In the genomic region with DNA sequence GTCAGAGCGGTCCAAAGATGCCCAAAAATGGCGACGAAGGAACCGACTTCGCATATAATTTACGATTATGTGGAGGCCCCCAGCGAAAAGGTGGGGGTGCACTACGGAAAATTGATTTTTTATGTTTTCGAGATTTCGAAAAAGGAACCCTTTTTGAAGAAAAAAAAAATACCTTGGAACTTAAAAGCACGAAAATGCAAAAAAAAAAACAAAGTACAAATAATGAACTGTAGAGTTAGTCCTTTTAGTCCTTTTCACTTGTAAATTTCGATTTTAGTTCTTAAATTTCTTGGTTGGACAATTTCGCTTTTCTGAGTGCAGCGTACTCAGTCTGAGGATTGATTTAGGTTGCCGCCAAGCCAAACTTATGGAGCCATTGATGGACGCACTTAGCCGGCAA, we compare ENCODE assay signal across 4 fruit fly cellular contexts.
A peak's percentile ranks its signal among the peaks of the same experiment; 100 is the strongest.
TF ChIP-seq lines count a peak whose summit lies in the region.

No protein-coding gene starts in this region.

- TF ChIP-seq CTCF in whole organism, embryonic (GFP tag; optimal IDR thresholded peaks at IDR 0.05; lab: Kevin White, UChicago) = no peak

TF ChIP-seq in whole organism, embryonic, 481 proteins besides CTCF, POLR2A, EP300 and RAD21:
- 0 out of 2 replicates have a peak, but pooled peaks have one; percentile 28 for TF ChIP-seq Drgx (GFP tag; IDR thresholded peaks at IDR 0.05; lab: Robert Waterston, UW)
- TF ChIP-seq CG4617 (GFP tag; optimal IDR thresholded peaks at IDR 0.05; lab: Kevin White, UChicago; ENCODE audit: borderline replicate concordance) = no peak
- TF ChIP-seq Hr39 (optimal IDR thresholded peaks at IDR 0.05; lab: Kevin White, UChicago) = no peak
- no peak for TF ChIP-seq row (GFP tag; IDR thresholded peaks at IDR 0.05; lab: Robert Waterston, UW)
- TF ChIP-seq lbe (GFP tag; optimal IDR thresholded peaks at IDR 0.05; lab: Kevin White, UChicago) = peak; percentile 44
- peak; percentile 19 for TF ChIP-seq corto (GFP tag; optimal IDR thresholded peaks at IDR 0.05; lab: Kevin White, UChicago)

TF ChIP-seq in whole organism, prepupa, 60 proteins besides CTCF, POLR2A, EP300 and RAD21 (continues in another document):
- TF ChIP-seq CG11294 (GFP tag; IDR thresholded peaks at IDR 0.05; lab: Robert Waterston, UW) = no peak
- TF ChIP-seq lz (GFP tag; optimal IDR thresholded peaks at IDR 0.05; lab: Kevin White, UChicago) = peak; percentile 63
- TF ChIP-seq CG16779 (tag; optimal IDR thresholded peaks at IDR 0.05; lab: Kevin White, UChicago) = no peak
- peak; percentile 20 for TF ChIP-seq acj6 (GFP tag; optimal IDR thresholded peaks at IDR 0.05; lab: Kevin White, UChicago)
- no peak for TF ChIP-seq CG6854 (GFP tag; optimal IDR thresholded peaks at IDR 0.05; lab: Kevin White, UChicago)
- TF ChIP-seq CG15336 (GFP tag; IDR thresholded peaks at IDR 0.05; lab: Robert Waterston, UW) = peak; percentile 41
- TF ChIP-seq Met (GFP tag; optimal IDR thresholded peaks at IDR 0.05; lab: Kevin White, UChicago) = peak; percentile 77
- TF ChIP-seq cyc (GFP tag; optimal IDR thresholded peaks at IDR 0.05; lab: Kevin White, UChicago) = peak; percentile 54
- TF ChIP-seq CG11762 (GFP tag; optimal IDR thresholded peaks at IDR 0.05; lab: Kevin White, UChicago; ENCODE audit: insufficient read depth) = no peak
- TF ChIP-seq CG10669 (GFP tag; optimal IDR thresholded peaks at IDR 0.05; lab: Kevin White, UChicago) = no peak
- no peak for TF ChIP-seq CG8319 (GFP tag; optimal IDR thresholded peaks at IDR 0.05; lab: Kevin White, UChicago)
- TF ChIP-seq CG8632 (GFP tag; optimal IDR thresholded peaks at IDR 0.05; lab: Kevin White, UChicago) = peak; percentile 17
- TF ChIP-seq Eip75B (GFP tag; optimal IDR thresholded peaks at IDR 0.05; lab: Kevin White, UChicago) = peak; percentile 40
- peak; percentile 2 for TF ChIP-seq pdm3 (GFP tag; optimal IDR thresholded peaks at IDR 0.05; lab: Kevin White, UChicago)
- peak; percentile 62 for TF ChIP-seq topi (GFP tag; optimal IDR thresholded peaks at IDR 0.05; lab: Kevin White, UChicago)
- peak; percentile 73 for TF ChIP-seq esn (GFP tag; optimal IDR thresholded peaks at IDR 0.05; lab: Kevin White, UChicago)
- TF ChIP-seq CG6163 (GFP tag; IDR thresholded peaks at IDR 0.05; lab: Robert Waterston, UW) = peak; percentile 28; the same call in 1 of the 3 replicates
- TF ChIP-seq Smox (GFP tag; optimal IDR thresholded peaks at IDR 0.05; lab: Kevin White, UChicago) = peak; percentile 58
- TF ChIP-seq CG9139 (GFP tag; optimal IDR thresholded peaks at IDR 0.05; lab: Kevin White, UChicago) = no peak
- no peak for TF ChIP-seq Sox15 (GFP tag; optimal IDR thresholded peaks at IDR 0.05; lab: Kevin White, UChicago)
- peak; percentile 55 for TF ChIP-seq vri (GFP tag; optimal IDR thresholded peaks at IDR 0.05; lab: Kevin White, UChicago)
- TF ChIP-seq CG8119 (GFP tag; IDR thresholded peaks at IDR 0.05; lab: Robert Waterston, UW) = no peak
- peak; percentile 32 for TF ChIP-seq CG3919 (GFP tag; optimal IDR thresholded peaks at IDR 0.05; lab: Kevin White, UChicago)
- TF ChIP-seq eg (GFP tag; IDR thresholded peaks at IDR 0.05; lab: Robert Waterston, UW) = no peak
- no peak for TF ChIP-seq CG6808 (GFP tag; optimal IDR thresholded peaks at IDR 0.05; lab: Kevin White, UChicago)
- TF ChIP-seq svp (GFP tag; lab: Kevin White, UChicago) = peak; percentile 83
- TF ChIP-seq OdsH (GFP tag; optimal IDR thresholded peaks at IDR 0.05; lab: Kevin White, UChicago) = peak; percentile 39

TF ChIP-seq in whole organism, pupa, 21 proteins besides CTCF, POLR2A, EP300 and RAD21:
- TF ChIP-seq fd96Ca (GFP tag; IDR thresholded peaks at IDR 0.05; lab: Robert Waterston, UW) (no peak), Ets98B (GFP tag; IDR thresholded peaks at IDR 0.05; lab: Robert Waterston, UW) (no peak), Snoo (tag; optimal IDR thresholded peaks at IDR 0.05; lab: Kevin White, UChicago) (peak; percentile 44), CG32121 (GFP tag; IDR thresholded peaks at IDR 0.05; lab: Robert Waterston, UW) (no peak), CG17806 (tag; optimal IDR thresholded peaks at IDR 0.05; lab: Kevin White, UChicago) (peak; percentile 3), gl (tag; optimal IDR thresholded peaks at IDR 0.05; lab: Kevin White, UChicago) (no peak), CG4496 (GFP tag; IDR thresholded peaks at IDR 0.05; lab: Robert Waterston, UW) (0 out of 3 replicates have a peak, but pooled peaks have one; percentile 7)

TF ChIP-seq in whole organism, wandering third instar larva, 38 proteins besides CTCF, POLR2A, EP300 and RAD21:
- TF ChIP-seq pan (optimal IDR thresholded peaks at IDR 0.05; lab: Kevin White, UChicago) (no peak), Dfd (GFP tag; optimal IDR thresholded peaks at IDR 0.05; lab: Kevin White, UChicago) (no peak), CG9705 (GFP tag; optimal IDR thresholded peaks at IDR 0.05; lab: Kevin White, UChicago) (no peak), Sp1 (GFP tag; optimal IDR thresholded peaks at IDR 0.05; lab: Kevin White, UChicago) (peak; percentile 48), Dif (GFP tag; optimal IDR thresholded peaks at IDR 0.05; lab: Kevin White, UChicago; ENCODE audit: partially characterized antibody) (no peak), GATAd (GFP tag; optimal IDR thresholded peaks at IDR 0.05; lab: Kevin White, UChicago) (no peak), tai (GFP tag; optimal IDR thresholded peaks at IDR 0.05; lab: Kevin White, UChicago) (peak; percentile 46), Rel (GFP tag; optimal IDR thresholded peaks at IDR 0.05; lab: Kevin White, UChicago) (no peak), Rel (tag; optimal IDR thresholded peaks at IDR 0.05; lab: Kevin White, UChicago) (no peak), br (GFP tag; optimal IDR thresholded peaks at IDR 0.05; lab: Kevin White, UChicago) (peak; percentile 72), h (GFP tag; optimal IDR thresholded peaks at IDR 0.05; lab: Kevin White, UChicago) (peak; percentile 74), jim (GFP tag; optimal IDR thresholded peaks at IDR 0.05; lab: Kevin White, UChicago) (no peak), HLH106 (tag; optimal IDR thresholded peaks at IDR 0.05; lab: Kevin White, UChicago) (peak; percentile 49), fru (GFP tag; optimal IDR thresholded peaks at IDR 0.05; lab: Kevin White, UChicago) (peak; percentile 77), brk (GFP tag; optimal IDR thresholded peaks at IDR 0.05; lab: Kevin White, UChicago) (peak; percentile 47), dl (GFP tag; optimal IDR thresholded peaks at IDR 0.05; lab: Kevin White, UChicago; ENCODE audit: insufficient read depth in 1 of 2, partially characterized antibody in 2 of 2) (no peak), Hr83 (GFP tag; optimal IDR thresholded peaks at IDR 0.05; lab: Kevin White, UChicago; ENCODE audit: poor library complexity, severe bottlenecking) (no peak), dmrt93B (GFP tag; optimal IDR thresholded peaks at IDR 0.05; lab: Kevin White, UChicago) (peak; percentile 21), Vsx2 (GFP tag; optimal IDR thresholded peaks at IDR 0.05; lab: Kevin White, UChicago; ENCODE audit: partially characterized antibody) (no peak), lola (GFP tag; optimal IDR thresholded peaks at IDR 0.05; lab: Kevin White, UChicago) (no peak), woc (GFP tag; optimal IDR thresholded peaks at IDR 0.05; lab: Kevin White, UChicago) (peak; percentile 61), Myc (optimal IDR thresholded peaks at IDR 0.05; lab: Kevin White, UChicago) (no peak), foxo (GFP tag; optimal IDR thresholded peaks at IDR 0.05; lab: Kevin White, UChicago) (peak in 1 of 2 experiments; percentile 69), Hr78 (GFP tag; optimal IDR thresholded peaks at IDR 0.05; lab: Kevin White, UChicago) (no peak), Jra (GFP tag; optimal IDR thresholded peaks at IDR 0.05; lab: Kevin White, UChicago) (peak; percentile 31), sage (GFP tag; optimal IDR thresholded peaks at IDR 0.05; lab: Kevin White, UChicago) (peak; percentile 21), CG32264 (GFP tag; optimal IDR thresholded peaks at IDR 0.05; lab: Kevin White, UChicago) (peak; percentile 33), Abd-B (GFP tag; optimal IDR thresholded peaks at IDR 0.05; lab: Kevin White, UChicago) (no peak), CrebA (GFP tag; optimal IDR thresholded peaks at IDR 0.05; lab: Kevin White, UChicago; ENCODE audit: borderline replicate concordance) (peak; percentile 53), OdsH (GFP tag; optimal IDR thresholded peaks at IDR 0.05; lab: Kevin White, UChicago) (peak; percentile 63), dsf (GFP tag; optimal IDR thresholded peaks at IDR 0.05; lab: Kevin White, UChicago; ENCODE audit: borderline replicate concordance) (no peak), Hnf4 (GFP tag; optimal IDR thresholded peaks at IDR 0.05; lab: Kevin White, UChicago) (peak; percentile 55), usp (GFP tag; optimal IDR thresholded peaks at IDR 0.05; lab: Kevin White, UChicago) (no peak), Mio (GFP tag; optimal IDR thresholded peaks at IDR 0.05; lab: Kevin White, UChicago) (no peak), ey (GFP tag; optimal IDR thresholded peaks at IDR 0.05; lab: Kevin White, UChicago) (peak; percentile 65), N (GFP tag; optimal IDR thresholded peaks at IDR 0.05; lab: Kevin White, UChicago) (no peak), sv (GFP tag; optimal IDR thresholded peaks at IDR 0.05; lab: Kevin White, UChicago) (no peak), rgr (GFP tag; optimal IDR thresholded peaks at IDR 0.05; lab: Kevin White, UChicago) (peak; percentile 58), psq (GFP tag; optimal IDR thresholded peaks at IDR 0.05; lab: Kevin White, UChicago) (peak; percentile 57)

Comparison
In these comparisons a context has a peak if more than half of its experiments do, and no peak if none do; other contexts are left out.
1. Of the 7 proteins assayed by ChIP-seq in both whole organism, embryonic and whole organism, prepupa: peak only in whole organism, embryonic: none; only in whole organism, prepupa: Hr39 and Sox102F; in both: none; in neither: 5.